Fruit fly (Drosophila melanogaster) whole organism, prepupa: ENCODE data around the gene CG7789.
A peak's percentile ranks its signal among the peaks of the same experiment; 100 is the strongest.

Source experiments
- Blimp-1 ChIP-seq: fragments of 200-800 bp; sonication (Bioruptor generic); optimal IDR thresholded peaks from 3 replicates; lab custom pipeline; 2017; ENCODE audit warnings: missing biosample characterization, missing genetic modification characterization, mild to moderate bottlenecking, moderate library complexity, missing genetic modification reagents
- CG10631 ChIP-seq: fragments of 200-800 bp; sonication (Bioruptor generic); optimal IDR thresholded peaks from 2 replicates; lab custom pipeline; 2016; ENCODE audit warnings: missing biosample characterization, missing genetic modification characterization
- CG11294 ChIP-seq: fragments of 200-800 bp; sonication (Bioruptor generic); IDR thresholded peaks from 2 replicates; pipeline ENCODE4 v1.3.6; 2022; ENCODE audit warnings: missing biosample characterization, missing genetic modification characterization
- CG11762 ChIP-seq: fragments of 200-800 bp; sonication (Bioruptor generic); optimal IDR thresholded peaks from 3 replicates; lab custom pipeline; 2016; ENCODE audit warnings: missing biosample characterization, missing genetic modification characterization; ENCODE audit not compliant: insufficient read depth
- CG11902 ChIP-seq: fragments of 200-800 bp; sonication (Bioruptor generic); optimal IDR thresholded peaks from 3 replicates; lab custom pipeline; 2016; ENCODE audit warnings: missing biosample characterization, missing genetic modification characterization
- CG15336 ChIP-seq: fragments of 200-800 bp; sonication (Bioruptor generic); IDR thresholded peaks from 2 replicates; pipeline ENCODE4 v1.3.6; 2022; ENCODE audit warnings: missing biosample characterization, missing genetic modification characterization
- CG1621 ChIP-seq: fragments of 200-800 bp; sonication (Bioruptor generic); optimal IDR thresholded peaks from 3 replicates; lab custom pipeline; 2018; ENCODE audit warnings: missing biosample characterization, mild to moderate bottlenecking, missing genetic modification characterization
- CG16779 ChIP-seq: fragments of 200-800 bp; sonication (Bioruptor generic); optimal IDR thresholded peaks from 3 replicates; lab custom pipeline; 2017; ENCODE audit warnings: missing biosample characterization, mild to moderate bottlenecking, missing genetic modification characterization
- CG3032 ChIP-seq: fragments of 200-800 bp; optimal IDR thresholded peaks from 2 replicates; lab custom pipeline; 2019; ENCODE audit warnings: missing biosample characterization, mild to moderate bottlenecking, missing genetic modification characterization, moderate library complexity
- CG31627 ChIP-seq: fragments of 200-800 bp; sonication (Bioruptor generic); optimal IDR thresholded peaks from 3 replicates; lab custom pipeline; 2016; ENCODE audit warnings: missing biosample characterization, missing genetic modification characterization
- CG32006 ChIP-seq: fragments of 200-800 bp; sonication (Bioruptor generic); optimal IDR thresholded peaks from 3 replicates; lab custom pipeline; 2017; ENCODE audit warnings: missing biosample characterization, mild to moderate bottlenecking, missing genetic modification characterization
- CG34406 ChIP-seq: fragments of 200-800 bp; sonication (Bioruptor generic); optimal IDR thresholded peaks from 3 replicates; lab custom pipeline; 2016; ENCODE audit warnings: missing biosample characterization, missing genetic modification characterization
- CG4318 ChIP-seq: fragments of 200-800 bp; sonication (Bioruptor generic); optimal IDR thresholded peaks from 3 replicates; lab custom pipeline; 2017; ENCODE audit warnings: missing biosample characterization, mild to moderate bottlenecking, missing genetic modification characterization
- CG6163 ChIP-seq: fragments of 200-800 bp; sonication (Bioruptor generic); IDR thresholded peaks from 3 replicates; pipeline ENCODE4 v1.3.6; 2022; ENCODE audit warnings: missing biosample characterization, missing genetic modification characterization
- CG6276 ChIP-seq: fragments of 200-800 bp; sonication (Bioruptor generic); optimal IDR thresholded peaks from 2 replicates; lab custom pipeline; 2017; ENCODE audit warnings: missing biosample characterization, mild to moderate bottlenecking, missing genetic modification characterization
- CG6792 ChIP-seq: fragments of 200-800 bp; sonication (Bioruptor generic); optimal IDR thresholded peaks from 3 replicates; lab custom pipeline; 2016; ENCODE audit warnings: missing biosample characterization, missing genetic modification characterization
- CG6808 ChIP-seq: fragments of 200-800 bp; sonication (Bioruptor generic); optimal IDR thresholded peaks from 3 replicates; lab custom pipeline; 2017; ENCODE audit warnings: missing biosample characterization, missing genetic modification characterization, mild to moderate bottlenecking, moderate library complexity, missing genetic modification reagents
- CG6854 ChIP-seq: fragments of 200-800 bp; sonication (Bioruptor generic); optimal IDR thresholded peaks from 2 replicates; lab custom pipeline; 2017; ENCODE audit warnings: missing biosample characterization, mild to moderate bottlenecking, missing genetic modification characterization
- CG7368 ChIP-seq: fragments of 200-800 bp; sonication (Bioruptor generic); optimal IDR thresholded peaks from 3 replicates; lab custom pipeline; 2016; ENCODE audit warnings: missing biosample characterization, missing genetic modification characterization
- CG8119 ChIP-seq: fragments of 200-800 bp; sonication (Bioruptor generic); IDR thresholded peaks from 3 replicates; pipeline ENCODE4 v1.3.6; 2022; ENCODE audit warnings: missing biosample characterization, missing genetic modification characterization
- CG8319 ChIP-seq: fragments of 200-800 bp; sonication (Bioruptor generic); optimal IDR thresholded peaks from 3 replicates; lab custom pipeline; 2016; ENCODE audit warnings: missing biosample characterization, missing genetic modification characterization
- CG8632 ChIP-seq: fragments of 200-800 bp; sonication (Bioruptor generic); optimal IDR thresholded peaks from 3 replicates; lab custom pipeline; 2016; ENCODE audit warnings: missing biosample characterization, missing genetic modification characterization
- CG9139 ChIP-seq: fragments of 200-800 bp; sonication (Bioruptor generic); optimal IDR thresholded peaks from 3 replicates; lab custom pipeline; 2017; ENCODE audit warnings: missing biosample characterization, mild to moderate bottlenecking, missing genetic modification characterization
- Eip75B ChIP-seq: fragments of 200-800 bp; sonication (Bioruptor generic); optimal IDR thresholded peaks from 3 replicates; lab custom pipeline; 2016; ENCODE audit warnings: missing biosample characterization, missing genetic modification characterization
- Eip93F ChIP-seq: fragments of 200-800 bp; sonication (Bioruptor generic); optimal IDR thresholded peaks from 2 replicates; lab custom pipeline; 2016; ENCODE audit warnings: missing biosample characterization, mild to moderate bottlenecking, missing genetic modification characterization
- Ets21C ChIP-seq: fragments of 200-800 bp; sonication (Bioruptor generic); optimal IDR thresholded peaks from 3 replicates; lab custom pipeline; 2016; ENCODE audit warnings: missing biosample characterization, missing genetic modification characterization
- Ets96B ChIP-seq: fragments of 200-800 bp; optimal IDR thresholded peaks from 2 replicates; lab custom pipeline; 2019; ENCODE audit warnings: missing biosample characterization, mild to moderate bottlenecking, missing genetic modification characterization, moderate library complexity
- Gug ChIP-seq: fragments of 200-800 bp; sonication (Bioruptor generic); IDR thresholded peaks from 2 replicates; pipeline ENCODE4 v1.3.6; 2022; ENCODE audit warnings: missing biosample characterization, missing genetic modification characterization
- Hr38 ChIP-seq: sonication (Bioruptor generic); optimal IDR thresholded peaks from 2 replicates; lab custom pipeline; 2016; ENCODE audit warnings: missing biosample characterization, missing genetic modification characterization
- Hr4 ChIP-seq: fragments of 200-800 bp; sonication (Bioruptor generic); optimal IDR thresholded peaks from 3 replicates; lab custom pipeline; 2016; ENCODE audit warnings: missing biosample characterization, missing genetic modification characterization
- Lpt ChIP-seq: fragments of 200-800 bp; sonication (Bioruptor generic); optimal IDR thresholded peaks from 3 replicates; lab custom pipeline; 2016; ENCODE audit warnings: missing biosample characterization, missing genetic modification characterization
- Met ChIP-seq: fragments of 200-800 bp; sonication (Bioruptor generic); optimal IDR thresholded peaks from 3 replicates; lab custom pipeline; 2016; ENCODE audit warnings: missing biosample characterization, missing genetic modification characterization
- OdsH ChIP-seq: fragments of 200-800 bp; sonication (Bioruptor generic); optimal IDR thresholded peaks from 3 replicates; lab custom pipeline; 2016; ENCODE audit warnings: missing biosample characterization, missing genetic modification characterization
- Smox ChIP-seq: fragments of 200-800 bp; sonication (Bioruptor generic); optimal IDR thresholded peaks from 3 replicates; lab custom pipeline; 2016; ENCODE audit warnings: missing biosample characterization, missing genetic modification characterization
- Sox14 ChIP-seq: fragments of 200-800 bp; sonication (Bioruptor generic); optimal IDR thresholded peaks from 3 replicates; lab custom pipeline; 2016; ENCODE audit warnings: missing biosample characterization, missing genetic modification characterization
- achi ChIP-seq: fragments of 200-800 bp; sonication (Bioruptor generic); optimal IDR thresholded peaks from 3 replicates; lab custom pipeline; 2016; ENCODE audit warnings: missing biosample characterization, missing genetic modification characterization
- cyc ChIP-seq: fragments of 200-800 bp; sonication (Bioruptor generic); optimal IDR thresholded peaks from 3 replicates; lab custom pipeline; 2016; ENCODE audit warnings: missing biosample characterization, missing genetic modification characterization
- dac ChIP-seq: fragments of 200-800 bp; sonication (Bioruptor generic); optimal IDR thresholded peaks from 2 replicates; lab custom pipeline; 2017; ENCODE audit warnings: missing biosample characterization, mild to moderate bottlenecking, missing genetic modification characterization
- dsx ChIP-seq: fragments of 200-800 bp; optimal IDR thresholded peaks from 3 replicates; lab custom pipeline; 2019; ENCODE audit warnings: missing biosample characterization, mild to moderate bottlenecking, missing genetic modification characterization, moderate library complexity; ENCODE audit not compliant: poor library complexity, severe bottlenecking
- eg ChIP-seq: fragments of 200-800 bp; sonication (Bioruptor generic); IDR thresholded peaks from 3 replicates; pipeline ENCODE4 v1.3.6; 2022; ENCODE audit warnings: missing biosample characterization, missing genetic modification characterization
- esn ChIP-seq: fragments of 200-800 bp; sonication (Bioruptor generic); optimal IDR thresholded peaks from 2 replicates; lab custom pipeline; 2016; ENCODE audit warnings: missing biosample characterization, mild to moderate bottlenecking, missing genetic modification characterization, moderate library complexity
- fd85E ChIP-seq: fragments of 200-800 bp; sonication (Bioruptor generic); optimal IDR thresholded peaks from 3 replicates; lab custom pipeline; 2016; ENCODE audit warnings: missing biosample characterization, missing genetic modification characterization
- fkh ChIP-seq: fragments of 200-800 bp; sonication (Bioruptor generic); optimal IDR thresholded peaks from 3 replicates; lab custom pipeline; 2017; ENCODE audit warnings: missing biosample characterization, mild to moderate bottlenecking, missing genetic modification characterization, moderate library complexity
- lz ChIP-seq: fragments of 200-800 bp; sonication (Bioruptor generic); optimal IDR thresholded peaks from 3 replicates; lab custom pipeline; 2016; ENCODE audit warnings: missing biosample characterization, missing genetic modification characterization
- net ChIP-seq: fragments of 200-800 bp; sonication (Bioruptor generic); optimal IDR thresholded peaks from 3 replicates; lab custom pipeline; 2016; ENCODE audit warnings: missing biosample characterization, missing genetic modification characterization
- pdm3 ChIP-seq: fragments of 200-800 bp; sonication (Bioruptor generic); optimal IDR thresholded peaks from 3 replicates; lab custom pipeline; 2016; ENCODE audit warnings: missing biosample characterization, missing genetic modification characterization
- salr ChIP-seq, 2 experiments: fragments of 200-800 bp; sonication (Bioruptor generic); optimal IDR thresholded peaks; 3 replicates each; lab custom pipeline; 2016 to 2018; ENCODE audit warnings: missing biosample characterization in 2 of 2, missing genetic modification characterization in 2 of 2, mild to moderate bottlenecking in 1 of 2
- spab ChIP-seq: fragments of 200-800 bp; sonication (Bioruptor generic); optimal IDR thresholded peaks from 2 replicates; lab custom pipeline; 2017; ENCODE audit warnings: missing biosample characterization, mild to moderate bottlenecking, missing genetic modification characterization, missing genetic modification reagents
- ss ChIP-seq, 2 experiments: fragments of 200-800 bp; sonication (Bioruptor generic); optimal IDR thresholded peaks; 2 replicates in 1 of 2; 3 replicates in 1 of 2; lab custom pipeline; 2017 to 2018; ENCODE audit warnings: mild to moderate bottlenecking in 2 of 2, missing biosample characterization in 2 of 2, missing genetic modification characterization in 2 of 2, moderate library complexity in 1 of 2
- svp ChIP-seq: fragments of 200-800 bp; sonication (Bioruptor generic); peaks from one replicate; lab custom pipeline; 2016; ENCODE audit warnings: missing biosample characterization, missing genetic modification characterization
- topi ChIP-seq: fragments of 200-800 bp; sonication (Bioruptor generic); optimal IDR thresholded peaks from 3 replicates; lab custom pipeline; 2016; ENCODE audit warnings: missing biosample characterization, missing genetic modification characterization
- vri ChIP-seq: fragments of 200-800 bp; sonication (Bioruptor generic); optimal IDR thresholded peaks from 3 replicates; lab custom pipeline; 2016; ENCODE audit warnings: missing biosample characterization, mild to moderate bottlenecking, missing genetic modification characterization

Gene CG7789

DNA sequence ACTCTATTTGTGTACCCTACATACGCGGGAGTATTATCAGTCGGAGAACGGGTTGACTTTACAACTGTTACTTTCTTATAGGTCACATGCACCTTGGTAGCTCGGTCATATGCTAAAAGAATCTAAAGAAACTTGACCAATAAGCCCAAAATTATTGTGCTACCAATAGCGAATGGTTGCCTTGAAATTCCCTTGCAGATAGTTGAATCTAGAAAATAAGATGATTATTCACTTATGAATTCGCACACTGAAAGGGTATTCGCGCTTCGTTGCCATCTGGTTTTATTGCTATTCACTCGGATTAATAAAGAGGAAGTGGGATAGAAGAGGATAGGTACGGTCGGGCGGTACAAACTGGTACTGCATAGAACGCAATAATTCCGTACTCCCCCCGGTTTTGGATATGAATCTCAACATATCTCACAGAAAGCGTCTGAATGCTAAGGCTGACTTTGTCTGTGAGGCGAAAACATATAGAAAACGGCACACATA is 29.1 kb upstream of the CG7789 start:
- peak; percentile 81 for TF ChIP-seq CG15336 (GFP tag; lab: Robert Waterston, UW)
- peak; percentile 76 for TF ChIP-seq CG11902 (GFP tag; lab: Kevin White, UChicago)
- no peak for TF ChIP-seq Hr38 (GFP tag; lab: Kevin White, UChicago)
- TF ChIP-seq Eip93F (GFP tag; lab: Kevin White, UChicago): no peak
- TF ChIP-seq eg: peak; percentile 75
- peak; percentile 61 for TF ChIP-seq Ets96B (tag; lab: Kevin White, UChicago)
- TF ChIP-seq Smox: peak; percentile 68
- TF ChIP-seq topi: peak; percentile 81
- peak; percentile 83 for TF ChIP-seq CG8119 (GFP tag; lab: Robert Waterston, UW)
- TF ChIP-seq CG31627 (GFP tag; lab: Kevin White, UChicago): peak; percentile 80
- no peak for TF ChIP-seq CG16779
- TF ChIP-seq spab (GFP tag; lab: Kevin White, UChicago): peak; percentile 66
- TF ChIP-seq OdsH (GFP tag; lab: Kevin White, UChicago): peak; percentile 87
- peak; percentile 46 for TF ChIP-seq dsx (GFP tag; lab: Kevin White, UChicago)
- peak; percentile 55 for TF ChIP-seq Ets21C
- peak; percentile 72 for TF ChIP-seq CG1621 (tag; lab: Kevin White, UChicago)
- TF ChIP-seq Hr4 (GFP tag; lab: Kevin White, UChicago): peak; percentile 90
- TF ChIP-seq CG6163: peak; percentile 80
- TF ChIP-seq CG11294 (GFP tag; lab: Robert Waterston, UW): peak; percentile 74
- peak; percentile 71 for TF ChIP-seq achi (GFP tag; lab: Kevin White, UChicago)
- TF ChIP-seq CG10631 (GFP tag; lab: Kevin White, UChicago): peak; percentile 77
- TF ChIP-seq CG7368 (GFP tag; lab: Kevin White, UChicago): peak; percentile 64
- TF ChIP-seq dac (GFP tag; lab: Kevin White, UChicago): peak; percentile 72
- peak; percentile 76 for TF ChIP-seq net (GFP tag; lab: Kevin White, UChicago)
- TF ChIP-seq CG9139 (GFP tag; lab: Kevin White, UChicago): peak; percentile 59
- peak; percentile 60 to 75 for TF ChIP-seq salr (GFP tag; optimal IDR thresholded peaks at IDR 0.05; lab: Kevin White, UChicago)
- peak; percentile 16 for TF ChIP-seq CG8319 (GFP tag; lab: Kevin White, UChicago)
- peak; percentile 76 for TF ChIP-seq lz
- no peak for TF ChIP-seq fkh (GFP tag; lab: Kevin White, UChicago)
- TF ChIP-seq CG4318 (GFP tag; lab: Kevin White, UChicago): peak; percentile 70
- TF ChIP-seq Sox14 (GFP tag; lab: Kevin White, UChicago): peak; percentile 83
- TF ChIP-seq fd85E: peak; percentile 37
- peak; percentile 67 to 86 for TF ChIP-seq ss (GFP tag; optimal IDR thresholded peaks at IDR 0.05; lab: Kevin White, UChicago)
- peak; percentile 73 for TF ChIP-seq CG6792 (GFP tag; lab: Kevin White, UChicago)
- peak; percentile 76 for TF ChIP-seq CG34406 (GFP tag; lab: Kevin White, UChicago)
- peak; percentile 68 for TF ChIP-seq CG6276 (GFP tag; lab: Kevin White, UChicago)
- TF ChIP-seq Met (GFP tag; lab: Kevin White, UChicago): peak; percentile 61
- TF ChIP-seq CG8632: peak; percentile 74
- TF ChIP-seq CG32006 (GFP tag; lab: Kevin White, UChicago): peak; percentile 93
- TF ChIP-seq pdm3 (GFP tag; lab: Kevin White, UChicago): peak; percentile 87
- peak; percentile 68 for TF ChIP-seq Eip75B (GFP tag; lab: Kevin White, UChicago)
- peak; percentile 79 for TF ChIP-seq esn (GFP tag; lab: Kevin White, UChicago)
- TF ChIP-seq Blimp-1 (GFP tag; lab: Kevin White, UChicago): no peak
- no peak for TF ChIP-seq CG6854 (GFP tag; lab: Kevin White, UChicago)
- peak; percentile 58 for TF ChIP-seq Lpt (GFP tag; lab: Kevin White, UChicago)
- TF ChIP-seq CG3032 (tag; lab: Kevin White, UChicago): peak; percentile 73
- peak; percentile 72 for TF ChIP-seq Gug
- peak; percentile 35 for TF ChIP-seq vri (GFP tag; lab: Kevin White, UChicago)
- TF ChIP-seq cyc (GFP tag; lab: Kevin White, UChicago): peak; percentile 74
- TF ChIP-seq CG11762 (GFP tag; lab: Kevin White, UChicago): peak; percentile 52
- peak; percentile 73 for TF ChIP-seq CG6808 (GFP tag; lab: Kevin White, UChicago)
- TF ChIP-seq svp (GFP tag; lab: Kevin White, UChicago): peak; percentile 84
